Worm (Caenorhabditis elegans) whole organism, dauer: Measurements from ENCODE around the gene rps-11.

Source experiments
- unc-62 ChIP-seq: sonication (generic microtip); optimal IDR thresholded peaks from 2 replicates; lab custom pipeline; 2017; ENCODE audit warnings: missing biosample characterization, missing genetic modification reagents, missing genetic modification characterization

The rps-11 gene

DNA sequence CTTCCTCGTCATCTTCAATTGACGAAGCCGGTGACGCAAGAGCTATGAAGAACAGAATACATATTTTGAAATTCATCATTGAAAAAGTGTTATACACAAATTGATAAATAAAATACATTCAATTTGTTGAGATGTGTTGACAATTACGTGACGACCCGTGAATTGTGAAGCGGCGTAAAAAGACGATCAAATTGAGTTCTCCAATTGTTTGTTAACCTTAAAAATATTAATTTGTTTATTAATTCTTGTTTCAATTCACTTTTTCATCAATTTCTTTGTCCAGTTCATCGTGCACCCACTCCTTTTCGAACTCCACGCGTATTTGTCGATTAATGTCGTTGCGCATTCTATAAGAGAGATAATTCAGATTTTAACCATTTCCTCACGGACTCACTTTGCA is 10.3 kb upstream of the rps-11 start, which contains the start of gene spe-36:
spe-36 (minus strand) TSS at position 101 of the 400 bp plus-strand sequence.
- no peak for TF ChIP-seq unc-62 (GFP tag; lab: Kevin White, UChicago)

DNA sequence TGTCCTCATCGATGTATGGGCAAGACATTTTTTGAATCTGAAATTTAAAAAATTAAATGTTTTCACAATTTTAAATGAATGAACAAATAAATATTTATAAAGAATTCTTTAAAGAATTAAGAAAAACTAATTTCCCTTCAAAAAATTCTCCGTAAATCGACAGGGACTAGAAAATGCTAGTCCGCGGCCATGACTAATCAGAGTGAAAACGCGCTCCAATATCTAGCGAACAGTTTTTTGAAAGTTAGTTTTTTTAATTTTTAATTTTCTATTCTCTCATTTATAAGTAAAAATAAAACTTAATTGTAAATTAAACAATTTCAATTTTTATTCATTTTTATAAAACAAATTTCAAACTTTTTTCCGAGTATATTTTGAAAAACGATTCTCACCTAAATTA is 9.6 kb upstream of the rps-11 start:
- no peak for TF ChIP-seq unc-62 (GFP tag; lab: Kevin White, UChicago)

DNA sequence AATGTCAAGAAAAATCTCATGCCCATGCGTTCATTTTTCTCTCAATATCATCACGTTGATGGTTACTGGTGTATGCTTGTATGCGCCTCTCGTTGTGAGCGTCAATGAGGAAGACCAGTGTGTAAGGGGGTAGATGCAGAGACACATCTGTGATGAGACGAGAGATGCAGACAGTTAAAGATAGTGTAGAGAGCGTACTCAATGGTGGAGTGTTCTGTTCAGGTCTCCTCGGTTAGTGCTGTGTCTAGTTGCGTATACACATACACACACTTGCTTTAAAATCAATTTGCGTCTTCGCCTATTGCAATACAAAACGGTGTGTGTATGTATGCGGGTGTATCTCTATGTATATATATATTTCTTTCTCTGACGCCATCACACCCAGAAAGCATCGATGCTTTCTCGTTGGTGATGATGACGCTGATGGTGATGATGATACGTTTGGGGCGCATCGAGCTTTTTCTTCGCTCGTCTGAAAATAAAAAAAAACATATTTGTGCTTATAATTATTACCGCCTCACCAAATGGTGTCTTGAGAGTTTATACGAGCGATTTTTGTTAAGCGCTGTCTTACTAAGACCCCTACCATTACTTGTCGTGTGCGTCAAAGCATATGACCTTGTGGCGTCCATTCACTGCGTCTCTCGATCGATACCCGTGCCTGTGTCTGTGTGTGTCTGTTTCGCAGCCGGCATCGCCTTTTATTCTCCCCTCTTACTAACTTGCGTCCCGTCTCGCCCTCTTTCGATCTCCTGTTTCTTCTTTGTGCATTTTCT is 8.8 kb upstream of the rps-11 start, which contains the start of gene F40F11.3:
F40F11.3 (minus strand) TSS at position 589 of the 776 bp plus-strand sequence.
- TF ChIP-seq unc-62 (GFP tag; lab: Kevin White, UChicago) = no peak

DNA sequence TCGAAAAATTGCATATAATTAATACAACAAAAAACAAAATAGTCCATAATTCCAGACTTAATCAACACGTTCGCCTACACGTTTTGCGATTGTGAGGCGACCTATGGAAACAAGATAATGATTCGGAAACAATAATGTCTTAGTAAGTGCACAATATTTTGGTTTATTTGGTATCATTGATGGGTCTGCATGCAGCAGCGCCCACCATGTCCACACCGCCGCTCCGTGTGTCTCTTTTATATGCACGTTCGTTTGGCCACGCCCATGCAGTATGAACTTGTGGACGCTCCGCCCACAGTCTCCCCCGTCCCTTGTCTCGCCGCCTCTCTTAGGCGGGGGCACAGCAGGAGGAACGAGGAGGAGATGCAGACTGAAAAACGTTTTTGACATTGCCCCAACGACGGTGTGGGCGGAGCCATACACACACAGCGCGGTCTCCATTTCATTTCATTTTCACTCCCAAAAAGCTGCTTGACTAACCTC is 8.2 kb upstream of the rps-11 start, which contains the start of gene mig-38:
mig-38 (plus strand) TSS at position 54 of the 483 bp plus-strand sequence.
- no peak for TF ChIP-seq unc-62 (GFP tag; lab: Kevin White, UChicago)

DNA sequence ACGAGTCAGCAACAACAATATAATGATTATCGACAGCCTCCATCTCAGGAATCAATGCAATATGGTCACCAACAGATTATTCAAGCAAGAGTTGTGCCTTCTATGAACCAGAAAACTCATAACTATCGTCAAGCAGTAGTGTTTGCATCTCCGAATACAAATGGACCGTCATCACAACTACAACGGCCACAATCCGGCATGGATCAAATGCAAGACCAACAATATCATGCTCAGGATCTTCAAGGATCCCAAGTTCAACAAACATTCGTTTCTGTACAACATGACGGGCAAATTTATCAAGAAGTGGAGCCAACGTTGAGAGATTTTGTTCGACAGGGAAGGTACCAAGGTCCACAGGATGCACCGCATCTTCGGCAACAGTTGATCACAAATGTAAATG is 5.4 kb upstream of the rps-11 start:
- no peak for TF ChIP-seq unc-62 (GFP tag; lab: Kevin White, UChicago)

DNA sequence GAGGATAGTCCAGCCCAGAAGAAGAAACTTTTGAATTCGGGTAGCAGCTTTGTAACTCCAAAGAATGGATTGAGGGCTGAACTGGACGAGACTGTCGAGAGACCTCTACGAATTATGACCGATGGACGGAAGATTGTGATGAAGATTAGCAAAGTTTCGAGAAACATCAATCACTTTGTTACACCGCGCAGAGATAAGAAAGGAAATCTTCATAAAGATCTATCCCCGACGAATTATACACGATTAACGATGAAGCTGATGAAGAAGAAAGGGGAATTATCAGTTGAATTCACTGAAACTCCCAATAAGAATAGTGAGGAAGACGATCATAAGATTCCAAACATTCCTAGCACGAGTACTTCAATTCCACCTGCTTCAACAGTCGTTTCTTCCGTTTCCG is 2.7 kb upstream of the rps-11 start:
- no peak for TF ChIP-seq unc-62 (GFP tag; lab: Kevin White, UChicago)

DNA sequence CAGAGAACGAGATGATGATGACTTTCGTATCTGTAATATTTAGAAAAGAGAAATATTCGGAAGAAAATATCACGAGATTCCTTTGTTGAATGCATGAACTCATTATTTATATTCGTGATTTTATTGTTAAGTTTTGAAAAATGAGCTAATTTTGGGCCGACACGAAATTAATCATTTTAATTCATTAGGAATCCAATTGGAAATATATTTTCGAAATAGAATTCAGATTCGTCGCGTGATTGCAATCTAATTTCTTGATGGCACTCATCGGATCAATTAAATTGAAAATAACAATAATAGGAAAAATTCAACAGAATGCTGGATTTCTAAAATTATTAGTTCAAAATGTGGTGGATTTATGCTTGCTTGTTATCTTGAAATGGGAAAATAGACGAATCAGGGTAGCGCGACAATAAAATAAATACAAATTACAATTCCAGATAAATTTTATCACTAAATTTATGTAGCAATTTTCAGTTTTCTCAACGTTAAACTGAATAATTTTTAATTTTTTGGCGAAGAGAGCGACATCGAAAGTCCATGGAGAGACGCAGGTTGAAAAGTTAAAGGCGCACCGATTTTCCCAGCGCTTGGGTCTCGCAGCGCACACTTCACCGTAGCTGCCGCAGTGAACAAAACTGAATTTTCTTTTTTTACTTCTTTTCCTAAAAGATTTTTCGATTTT is 578 bp upstream of the rps-11 start:
- no peak for TF ChIP-seq unc-62 (GFP tag; lab: Kevin White, UChicago)

DNA sequence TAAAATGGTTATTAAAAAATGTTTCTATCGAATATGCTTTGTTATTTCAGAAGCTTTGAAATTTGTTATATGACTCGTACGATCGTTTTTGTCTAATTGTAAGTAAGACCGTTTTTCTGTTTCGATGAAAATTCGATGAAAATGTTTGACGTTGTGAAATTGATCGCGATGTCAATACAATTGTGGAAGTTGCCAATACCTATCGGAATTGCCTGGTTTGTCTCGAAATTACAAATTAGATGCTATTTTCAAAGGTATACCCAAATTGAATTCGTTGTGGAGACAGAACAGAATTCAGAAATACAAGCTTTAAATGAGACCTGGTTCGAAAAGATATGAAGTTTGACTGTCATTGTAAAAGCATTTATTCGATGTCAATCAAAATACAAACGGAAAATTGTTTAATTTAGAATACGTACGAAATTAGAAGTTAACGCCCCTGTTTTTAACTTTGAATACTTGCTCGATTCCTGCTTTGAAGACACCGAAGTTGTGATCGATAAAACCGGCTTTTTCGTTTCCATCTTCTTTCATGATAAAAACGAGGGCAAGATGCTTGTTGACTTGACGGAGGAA is 912 bp downstream of the rps-11 start:
- TF ChIP-seq unc-62 (GFP tag; lab: Kevin White, UChicago) = no peak

DNA sequence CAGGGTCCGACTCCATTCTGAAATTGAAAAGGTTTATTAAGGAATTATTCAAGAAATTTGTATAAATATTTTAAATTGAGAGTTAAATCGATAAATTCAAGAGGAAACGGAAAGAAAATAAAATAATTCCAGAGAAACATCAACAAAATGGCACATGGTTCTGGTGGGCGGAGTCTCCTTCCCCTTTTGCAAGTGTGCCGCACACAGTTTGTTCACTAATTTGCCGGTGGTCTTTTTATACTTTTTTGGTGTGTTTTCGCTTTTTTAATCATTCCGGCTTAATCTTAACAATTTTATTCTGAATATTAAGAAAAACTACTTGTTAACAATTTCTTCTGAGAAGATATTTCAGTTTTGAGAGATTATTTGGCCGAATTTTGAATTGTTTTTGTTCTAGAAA is 2.5 kb downstream of the rps-11 start, which contains the start of the genes ragc-1 and Y24F12A.1:
ragc-1 (minus strand) TSS at position 25 of the 400 bp plus-strand sequence.
Y24F12A.1 (plus strand) TSS at position 346 of the 400 bp plus-strand sequence.
- TF ChIP-seq unc-62 (GFP tag; lab: Kevin White, UChicago) = no peak

DNA sequence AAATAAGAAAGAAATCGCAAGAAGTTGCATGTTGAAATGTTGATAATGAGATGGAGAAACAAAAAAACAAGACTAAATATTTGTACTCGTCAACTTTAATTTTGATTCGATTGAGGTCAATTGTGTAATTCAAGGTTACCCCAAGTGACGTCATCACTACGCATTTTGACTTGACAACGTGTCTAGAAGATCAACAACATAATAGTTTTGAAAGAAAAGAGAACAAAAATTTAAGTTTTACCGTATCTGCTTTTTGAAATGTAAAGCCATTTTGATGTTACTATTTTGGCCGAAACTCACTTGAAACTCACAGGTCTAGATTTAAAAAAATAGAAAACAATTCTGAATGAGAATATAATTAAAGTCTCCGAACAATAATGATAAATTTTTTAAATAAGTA is 18.5 kb downstream of the rps-11 start, which contains the start of gene dsl-5:
dsl-5 (minus strand) TSS at position 101 of the 400 bp plus-strand sequence.
- TF ChIP-seq unc-62 (GFP tag; lab: Kevin White, UChicago) = no peak

DNA sequence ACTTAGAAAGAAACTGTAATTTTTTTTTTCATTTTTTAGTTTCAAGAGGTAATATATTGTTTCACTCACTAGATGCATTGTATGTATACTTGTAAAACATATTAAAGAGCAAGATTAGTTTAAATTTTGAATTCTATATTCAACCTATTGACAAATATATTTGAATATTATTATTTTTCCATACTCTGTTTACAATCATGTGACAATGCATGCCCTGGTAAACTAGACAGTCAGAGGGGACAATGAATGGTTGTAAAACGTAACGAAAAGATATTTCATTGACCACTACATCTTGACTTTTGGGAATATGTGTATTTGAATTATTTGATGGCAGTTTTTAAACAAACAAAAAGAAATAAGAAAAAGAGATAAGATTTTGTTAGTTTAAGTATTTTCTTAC is 19.9 kb downstream of the rps-11 start:
- TF ChIP-seq unc-62 (GFP tag; lab: Kevin White, UChicago) = no peak

DNA sequence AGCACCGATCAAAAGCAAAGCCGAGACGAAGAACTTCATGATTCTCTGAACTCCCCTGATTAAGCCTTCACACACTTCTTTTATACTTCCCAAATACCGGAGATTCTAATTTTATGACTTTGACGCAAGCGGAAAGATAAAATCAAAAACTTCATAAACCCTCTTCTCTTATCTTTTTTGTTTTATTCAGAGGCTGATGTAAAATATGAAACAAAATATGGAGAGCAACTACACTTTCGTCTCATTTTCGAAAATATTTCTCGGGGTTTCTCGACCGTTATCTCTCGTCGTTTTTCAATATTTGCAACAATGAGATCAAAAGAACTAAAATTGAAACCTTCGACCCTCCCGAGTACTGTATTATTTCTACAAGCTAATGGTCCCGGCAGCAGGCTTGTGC is 20.6 kb downstream of the rps-11 start, which contains the start of gene lys-4:
lys-4 (minus strand) TSS at position 115 of the 400 bp plus-strand sequence.
- no peak for TF ChIP-seq unc-62 (GFP tag; lab: Kevin White, UChicago)

DNA sequence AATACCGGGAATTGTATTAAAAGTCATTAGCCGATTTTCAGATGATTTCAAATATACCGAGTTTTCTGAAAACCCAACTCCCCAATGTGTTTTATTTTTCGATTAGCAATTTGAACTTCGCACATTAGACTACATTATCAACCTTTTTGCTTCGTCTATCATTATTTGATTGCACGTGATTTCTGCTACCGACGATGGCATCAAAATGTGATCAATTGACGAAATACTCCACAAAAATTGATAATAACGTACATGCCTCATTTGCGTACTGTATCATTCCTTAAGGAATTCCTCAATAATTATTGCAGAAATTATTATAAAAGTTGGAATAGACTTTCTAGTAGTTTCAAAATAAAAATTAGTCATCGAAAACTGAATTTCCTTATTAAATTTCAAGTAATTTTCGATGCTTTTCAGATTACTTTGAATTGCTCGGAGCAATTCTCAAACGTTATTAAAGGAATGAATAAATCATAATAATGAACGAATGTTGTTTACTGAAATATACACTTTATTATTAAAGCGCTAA is 21.4 kb downstream of the rps-11 start:
- TF ChIP-seq unc-62 (GFP tag; lab: Kevin White, UChicago) = no peak

DNA sequence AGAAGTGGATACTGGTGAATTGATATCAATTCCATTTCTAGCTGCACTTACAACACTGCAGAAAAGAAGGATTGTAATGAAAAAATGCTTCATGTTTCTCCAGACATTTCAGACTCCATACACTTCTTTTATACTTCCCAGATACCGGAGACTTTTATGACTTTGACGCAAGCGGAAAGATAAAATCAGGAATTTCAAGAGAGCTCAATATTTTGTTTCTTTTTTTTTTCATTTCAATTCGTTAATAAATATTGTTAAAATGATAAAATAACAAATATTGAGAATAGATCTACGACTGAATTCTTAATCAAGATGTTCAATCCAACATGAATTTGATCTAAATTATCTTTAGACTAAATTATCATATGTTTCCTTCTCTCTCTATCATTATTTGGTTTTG is 23.0 kb downstream of the rps-11 start, which contains the start of gene lys-5:
lys-5 (minus strand) TSS at position 101 of the 400 bp plus-strand sequence.
- no peak for TF ChIP-seq unc-62 (GFP tag; lab: Kevin White, UChicago)

DNA sequence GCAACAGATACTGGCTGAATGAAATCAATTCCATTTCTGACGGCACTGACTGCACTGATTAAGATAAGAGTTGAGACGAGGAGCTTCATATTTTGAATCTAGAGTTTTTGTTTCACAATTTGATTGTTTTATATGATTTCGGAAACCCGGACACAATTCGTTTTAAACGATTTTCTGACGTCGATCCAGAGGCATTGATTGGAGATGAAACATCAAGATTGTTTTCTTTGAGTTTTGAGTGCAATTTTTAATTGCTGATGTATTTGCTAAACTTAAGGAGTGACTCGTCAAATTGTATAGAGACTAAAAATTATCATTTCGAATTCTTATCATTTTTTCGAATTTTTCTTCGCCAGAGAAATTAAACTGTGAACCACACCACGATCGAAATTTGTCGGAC is 25.4 kb downstream of the rps-11 start, which contains the start of gene lys-6:
lys-6 (minus strand) TSS at position 101 of the 400 bp plus-strand sequence.
- no peak for TF ChIP-seq unc-62 (GFP tag; lab: Kevin White, UChicago)
